Fruit fly (Drosophila melanogaster) whole organism, embryonic: ENCODE results near the gene TyrRII.
A peak's percentile ranks its signal among the peaks of the same experiment; 100 is the strongest.

Source experiments
- C15 ChIP-seq: fragments of 200-800 bp; sonication (Bioruptor generic); IDR thresholded peaks from 3 replicates; pipeline ENCODE4 v1.3.6; 2022; ENCODE audit warnings: missing biosample characterization, missing genetic modification characterization
- CG12219 ChIP-seq: fragments of 200-800 bp; sonication (Bioruptor generic); optimal IDR thresholded peaks from 3 replicates; lab custom pipeline; 2018; ENCODE audit warnings: missing biosample characterization, mild to moderate bottlenecking, missing genetic modification characterization
- CG12744 ChIP-seq: fragments of 200-800 bp; sonication (Bioruptor generic); optimal IDR thresholded peaks from 2 replicates; lab custom pipeline; 2016; ENCODE audit warnings: missing biosample characterization, missing genetic modification characterization
- CG13424 ChIP-seq: fragments of 200-800 bp; sonication (Bioruptor generic); optimal IDR thresholded peaks from 2 replicates; lab custom pipeline; 2019; ENCODE audit warnings: missing biosample characterization, mild to moderate bottlenecking, missing genetic modification characterization, moderate library complexity
- CG14965 ChIP-seq: fragments of 200-800 bp; sonication (Bioruptor generic); optimal IDR thresholded peaks from 2 replicates; lab custom pipeline; 2016; ENCODE audit warnings: missing biosample characterization, missing genetic modification characterization, borderline replicate concordance
- CG15011 ChIP-seq: fragments of 200-800 bp; sonication (Bioruptor generic); optimal IDR thresholded peaks from 3 replicates; lab custom pipeline; 2018; ENCODE audit warnings: missing biosample characterization, mild to moderate bottlenecking, missing genetic modification characterization
- CG15601 ChIP-seq: fragments of 200-800 bp; sonication (Bioruptor generic); optimal IDR thresholded peaks from 3 replicates; lab custom pipeline; 2019; ENCODE audit warnings: missing biosample characterization, mild to moderate bottlenecking, missing genetic modification characterization, moderate library complexity
- CG15696 ChIP-seq: fragments of 200-800 bp; sonication (Bioruptor generic); optimal IDR thresholded peaks from 2 replicates; lab custom pipeline; 2019; ENCODE audit warnings: missing biosample characterization, mild to moderate bottlenecking, missing genetic modification characterization, moderate library complexity
- CG1602 ChIP-seq: fragments of 200-800 bp; sonication (Bioruptor generic); optimal IDR thresholded peaks from 3 replicates; lab custom pipeline; 2016; ENCODE audit warnings: missing biosample characterization, missing genetic modification characterization
- CG16813 ChIP-seq: fragments of 200-800 bp; sonication (Bioruptor generic); IDR thresholded peaks from 3 replicates; pipeline ENCODE4 v1.3.6; 2022; ENCODE audit warnings: missing biosample characterization, missing genetic modification characterization; ENCODE audit not compliant: partially characterized antibody
- CG17359 ChIP-seq: fragments of 200-800 bp; sonication (Bioruptor generic); optimal IDR thresholded peaks from 3 replicates; lab custom pipeline; 2018; ENCODE audit warnings: missing biosample characterization, mild to moderate bottlenecking, missing genetic modification characterization, moderate library complexity
- CG17802 ChIP-seq: fragments of 200-800 bp; sonication (Bioruptor generic); optimal IDR thresholded peaks from 2 replicates; lab custom pipeline; 2018; ENCODE audit warnings: missing biosample characterization, mild to moderate bottlenecking, missing genetic modification characterization, moderate library complexity
- CG2120 ChIP-seq: fragments of 200-800 bp; sonication (Bioruptor generic); optimal IDR thresholded peaks from 3 replicates; lab custom pipeline; 2016; ENCODE audit warnings: missing biosample characterization, missing genetic modification characterization
- CG2889 ChIP-seq: fragments of 200-800 bp; sonication (Bioruptor generic); IDR thresholded peaks from 3 replicates; pipeline ENCODE4 v1.3.6; 2022; ENCODE audit warnings: missing biosample characterization, missing genetic modification characterization
- CG3163 ChIP-seq: fragments of 200-800 bp; sonication (Bioruptor generic); optimal IDR thresholded peaks from 3 replicates; lab custom pipeline; 2016; ENCODE audit warnings: missing biosample characterization, missing genetic modification characterization
- CG33557 ChIP-seq: fragments of 200-800 bp; sonication (Bioruptor generic); optimal IDR thresholded peaks from 2 replicates; lab custom pipeline; 2019; ENCODE audit warnings: missing biosample characterization, mild to moderate bottlenecking, missing genetic modification characterization, moderate library complexity
- CG3726 ChIP-seq: fragments of 200-800 bp; sonication (Bioruptor generic); IDR thresholded peaks from 3 replicates; pipeline ENCODE4, ENCODE4 v1.3.6; 2022; ENCODE audit warnings: missing biosample characterization, missing genetic modification characterization
- CG42726 ChIP-seq: fragments of 200-800 bp; sonication (Bioruptor generic); IDR thresholded peaks from 2 replicates; pipeline ENCODE4 v1.3.6; 2022; ENCODE audit warnings: missing biosample characterization, missing genetic modification characterization; ENCODE audit not compliant: partially characterized antibody
- CG5245 ChIP-seq: fragments of 200-800 bp; sonication (Bioruptor generic); optimal IDR thresholded peaks from 3 replicates; lab custom pipeline; 2016; ENCODE audit warnings: missing biosample characterization, missing genetic modification characterization
- CG6683 ChIP-seq: fragments of 200-800 bp; sonication (Bioruptor generic); optimal IDR thresholded peaks from 2 replicates; lab custom pipeline; 2017; ENCODE audit warnings: missing biosample characterization, mild to moderate bottlenecking, missing genetic modification characterization, missing genetic modification reagents
- CG6791 ChIP-seq: fragments of 200-800 bp; sonication (Bioruptor generic); IDR thresholded peaks from 3 replicates; pipeline ENCODE4 v1.3.6; 2022; ENCODE audit warnings: missing biosample characterization, missing genetic modification characterization; ENCODE audit not compliant: partially characterized antibody
- CG6813 ChIP-seq: fragments of 200-800 bp; sonication (Bioruptor generic); optimal IDR thresholded peaks from 2 replicates; lab custom pipeline; 2017; ENCODE audit warnings: missing biosample characterization, missing genetic modification characterization, mild to moderate bottlenecking, moderate library complexity, missing genetic modification reagents
- CG7786 ChIP-seq: fragments of 200-800 bp; sonication (Bioruptor generic); optimal IDR thresholded peaks from 2 replicates; lab custom pipeline; 2016; ENCODE audit warnings: missing biosample characterization, missing genetic modification characterization
- CG8388 ChIP-seq: fragments of 200-800 bp; sonication (Bioruptor generic); optimal IDR thresholded peaks from 2 replicates; lab custom pipeline; 2019; ENCODE audit warnings: missing biosample characterization, mild to moderate bottlenecking, missing genetic modification characterization, moderate library complexity
- CoRest ChIP-seq: fragments of 200-800 bp; sonication (Bioruptor generic); optimal IDR thresholded peaks from 3 replicates; lab custom pipeline; 2018; ENCODE audit warnings: missing biosample characterization, mild to moderate bottlenecking, missing genetic modification characterization, moderate library complexity
- Dad ChIP-seq: fragments of 200-800 bp; sonication (Bioruptor generic); optimal IDR thresholded peaks from 3 replicates; lab custom pipeline; 2016; ENCODE audit warnings: missing biosample characterization, missing genetic modification characterization
- Deaf1 ChIP-seq: fragments of 200-800 bp; optimal IDR thresholded peaks from 3 replicates; lab custom pipeline; 2019; ENCODE audit warnings: missing biosample characterization, mild to moderate bottlenecking, missing genetic modification characterization, moderate library complexity
- Gsc ChIP-seq: fragments of 200-800 bp; sonication (Bioruptor generic); IDR thresholded peaks from 2 replicates; pipeline ENCODE4 v1.3.6; 2022; ENCODE audit warnings: missing biosample characterization, missing genetic modification characterization
- HLHmδ ChIP-seq: fragments of 200-800 bp; sonication (Bioruptor generic); optimal IDR thresholded peaks from 2 replicates; lab custom pipeline; 2018; ENCODE audit warnings: missing biosample characterization, mild to moderate bottlenecking, missing genetic modification characterization, moderate library complexity
- NC2α ChIP-seq: fragments of 200-800 bp; sonication (Bioruptor generic); optimal IDR thresholded peaks from 2 replicates; lab custom pipeline; 2016; ENCODE audit warnings: missing biosample characterization, missing genetic modification characterization
- Oli ChIP-seq: fragments of 200-800 bp; sonication (Bioruptor generic); optimal IDR thresholded peaks from 2 replicates; lab custom pipeline; 2018; ENCODE audit warnings: missing biosample characterization, mild to moderate bottlenecking, missing genetic modification characterization, moderate library complexity
- Scr ChIP-seq: fragments of 200-800 bp; sonication (Bioruptor generic); IDR thresholded peaks from 2 replicates; pipeline ENCODE4 v1.3.6; 2022; ENCODE audit warnings: missing biosample characterization, missing genetic modification characterization; ENCODE audit not compliant: partially characterized antibody
- ash1 ChIP-seq: fragments of 200-800 bp; sonication (Bioruptor generic); optimal IDR thresholded peaks from 2 replicates; lab custom pipeline; 2018; ENCODE audit warnings: missing biosample characterization, mild to moderate bottlenecking, missing genetic modification characterization
- crp ChIP-seq, 2 experiments: fragments of 200-800 bp; sonication (Bioruptor generic); optimal IDR thresholded peaks; 2 replicates in 1 of 2; 3 replicates in 1 of 2; lab custom pipeline; 2017; ENCODE audit warnings: missing biosample characterization in 2 of 2, missing genetic modification characterization in 2 of 2, mild to moderate bottlenecking in 1 of 2, moderate library complexity in 1 of 2
- gce ChIP-seq: fragments of 200-800 bp; sonication (Bioruptor generic); IDR thresholded peaks from 3 replicates; pipeline ENCODE4 v1.3.6; 2022; ENCODE audit warnings: missing biosample characterization, missing genetic modification characterization
- hb ChIP-seq: fragments of 200-800 bp; sonication (Bioruptor generic); IDR thresholded peaks from 3 replicates; pipeline ENCODE4 v1.3.6; 2022; ENCODE audit warnings: missing biosample characterization, missing genetic modification characterization; ENCODE audit not compliant: partially characterized antibody
- hkb ChIP-seq, 2 experiments: fragments of 200-800 bp in 1 of 2; fragments of >200 bp in 1 of 2; sonication (Bioruptor generic) in 1 of 2; IDR thresholded peaks in 1 of 2; optimal IDR thresholded peaks in 1 of 2; 2 replicates each; pipeline versions ENCODE4 v1.3.6 to Lab custom; 2017 to 2022; ENCODE audit warnings: missing biosample characterization in 1 of 2, missing genetic modification characterization in 1 of 2
- kni ChIP-seq: fragments of 200-800 bp; sonication (Bioruptor generic); optimal IDR thresholded peaks from 3 replicates; lab custom pipeline; 2017; ENCODE audit warnings: mild to moderate bottlenecking, missing biosample characterization, missing genetic modification reagents, missing genetic modification characterization
- luna ChIP-seq: fragments of 200-800 bp; sonication (Bioruptor generic); optimal IDR thresholded peaks from 2 replicates; lab custom pipeline; 2016; ENCODE audit warnings: missing biosample characterization, missing genetic modification characterization
- nmo ChIP-seq: fragments of 200-800 bp; sonication (Bioruptor generic); optimal IDR thresholded peaks from 2 replicates; lab custom pipeline; 2018; ENCODE audit warnings: missing biosample characterization, mild to moderate bottlenecking, missing genetic modification characterization, moderate library complexity
- phol ChIP-seq: fragments of 200-800 bp; sonication (Bioruptor generic); optimal IDR thresholded peaks from 3 replicates; lab custom pipeline; 2018; ENCODE audit warnings: missing biosample characterization, mild to moderate bottlenecking, missing genetic modification characterization, moderate library complexity
- pros ChIP-seq: fragments of 200-800 bp; sonication (Bioruptor generic); optimal IDR thresholded peaks from 3 replicates; lab custom pipeline; 2019; ENCODE audit warnings: missing biosample characterization, mild to moderate bottlenecking, missing genetic modification characterization, moderate library complexity
- ranshi ChIP-seq: fragments of 200-800 bp; sonication (Bioruptor generic); IDR thresholded peaks from 2 replicates; pipeline ENCODE4 v1.3.6; 2022; ENCODE audit warnings: missing biosample characterization, missing genetic modification characterization
- sob ChIP-seq: fragments of 200-800 bp; sonication (Bioruptor generic); IDR thresholded peaks from 2 replicates; pipeline ENCODE4 v1.3.6; 2022; ENCODE audit warnings: missing biosample characterization, missing genetic modification characterization
- stc ChIP-seq: fragments of 200-800 bp; sonication (Bioruptor generic); IDR thresholded peaks from 2 replicates; pipeline ENCODE4 v1.3.6; 2022; ENCODE audit warnings: missing biosample characterization, missing genetic modification characterization
- sug ChIP-seq: fragments of 200-800 bp; optimal IDR thresholded peaks from 2 replicates; lab custom pipeline; 2019; ENCODE audit warnings: missing biosample characterization, mild to moderate bottlenecking, missing genetic modification characterization, moderate library complexity
- tap ChIP-seq: fragments of 200-800 bp; optimal IDR thresholded peaks from 3 replicates; lab custom pipeline; 2019; ENCODE audit warnings: missing biosample characterization, mild to moderate bottlenecking, missing genetic modification characterization, moderate library complexity
- tna ChIP-seq: fragments of 200-800 bp; sonication (Bioruptor generic); IDR thresholded peaks from 2 replicates; pipeline ENCODE4 v1.3.6; 2022; ENCODE audit warnings: missing biosample characterization, missing genetic modification characterization; ENCODE audit not compliant: partially characterized antibody
- usp ChIP-seq: fragments of >200 bp; optimal IDR thresholded peaks from 2 replicates; lab custom pipeline; 2017; ENCODE audit warnings: missing biosample characterization, missing genetic modification characterization

TyrRII gene

dm6 chr3R:17701131-17701593 lies 35.2 kb upstream of the TyrRII start (continued):
- TF ChIP-seq CG8388 (GFP tag; lab: Kevin White, UChicago), result no peak
- no peak for TF ChIP-seq CG12744 (GFP tag; lab: Kevin White, UChicago)
- no peak for TF ChIP-seq stc (GFP tag; lab: Robert Waterston, UW)
- TF ChIP-seq kni, result no peak
- TF ChIP-seq CG2889 (GFP tag; lab: Robert Waterston, UW), result no peak
- no peak for TF ChIP-seq gce
- TF ChIP-seq hkb (optimal IDR thresholded peaks at IDR 0.05; lab: Kevin White, UChicago), result no peak
- no peak for TF ChIP-seq hkb (GFP tag; IDR thresholded peaks at IDR 0.05; lab: Robert Waterston, UW)
- TF ChIP-seq HLHmδ (GFP tag; lab: Kevin White, UChicago), result no peak
- TF ChIP-seq luna (GFP tag; lab: Kevin White, UChicago), result no peak
- TF ChIP-seq CG3163 (GFP tag; lab: Kevin White, UChicago), result no peak
- no peak for TF ChIP-seq tap (tag; lab: Kevin White, UChicago)
- TF ChIP-seq sug (tag; lab: Kevin White, UChicago), result peak; percentile 7
- TF ChIP-seq NC2α (GFP tag; lab: Kevin White, UChicago), result no peak
- peak; percentile 11 for TF ChIP-seq CoRest (tag; lab: Kevin White, UChicago)
- TF ChIP-seq CG1602 (GFP tag; lab: Kevin White, UChicago), result no peak
- no peak for TF ChIP-seq CG42726 (GFP tag; lab: Robert Waterston, UW)
- peak; percentile 21 for TF ChIP-seq CG2120 (GFP tag; lab: Kevin White, UChicago)
- no peak for TF ChIP-seq CG7786 (GFP tag; lab: Kevin White, UChicago)
- TF ChIP-seq CG16813, result no peak
- no peak for TF ChIP-seq CG3726
- no peak for TF ChIP-seq CG17802 (tag; lab: Kevin White, UChicago)
- peak; percentile 12 for TF ChIP-seq ash1
- TF ChIP-seq CG13424, result no peak
- no peak for TF ChIP-seq tna (GFP tag; lab: Robert Waterston, UW)
- TF ChIP-seq hb (GFP tag; lab: Robert Waterston, UW), result no peak
- TF ChIP-seq usp, result no peak
- TF ChIP-seq CG12219 (GFP tag; lab: Kevin White, UChicago), result no peak
- TF ChIP-seq pros (GFP tag; lab: Kevin White, UChicago), result peak; percentile 72
- no peak for TF ChIP-seq CG17359 (tag; lab: Kevin White, UChicago)
- no peak for TF ChIP-seq C15 (GFP tag; lab: Robert Waterston, UW)
- no peak for TF ChIP-seq ranshi
- TF ChIP-seq Deaf1 (tag; lab: Kevin White, UChicago), result peak; percentile 64
- no peak for TF ChIP-seq CG15601 (tag; lab: Kevin White, UChicago)
- no peak for TF ChIP-seq Oli (tag; lab: Kevin White, UChicago)
- TF ChIP-seq nmo (GFP tag; lab: Kevin White, UChicago), result no peak
- TF ChIP-seq sob, result 0 out of 2 replicates have a peak, but pooled peaks have one; percentile 4
- TF ChIP-seq Scr (GFP tag; lab: Robert Waterston, UW), result peak; percentile 35; the same call in 1 of the 2 replicates
- no peak for TF ChIP-seq CG6813 (GFP tag; lab: Kevin White, UChicago)
- TF ChIP-seq CG6683 (GFP tag; lab: Kevin White, UChicago), result no peak
- TF ChIP-seq Dad (GFP tag; lab: Kevin White, UChicago), result no peak
- no peak for TF ChIP-seq phol (tag; lab: Kevin White, UChicago)
- no peak for TF ChIP-seq CG5245 (GFP tag; lab: Kevin White, UChicago)
- TF ChIP-seq crp (GFP tag; optimal IDR thresholded peaks at IDR 0.05; lab: Kevin White, UChicago), result no peak
- no peak for TF ChIP-seq CG15696
- TF ChIP-seq CG14965 (GFP tag; lab: Kevin White, UChicago), result no peak
- TF ChIP-seq Gsc, result no peak
- no peak for TF ChIP-seq CG33557 (GFP tag; lab: Kevin White, UChicago)
- TF ChIP-seq CG15011, result no peak
- TF ChIP-seq CG6791, result no peak
